Worm (Caenorhabditis elegans): ENCODE data around the gene C09E7.4.

The C09E7.4 gene

ce11 chrIII:6500032-6500564, 36.7 kb downstream of the C09E7.4 start, which contains the start of gene F23F12.3:
F23F12.3 (plus strand) TSS chrIII:6500514.
- TF ChIP-seq nfya-1 (tag; optimal IDR thresholded peaks at IDR 0.05): peak; percentile 43
- TF ChIP-seq elt-2 (tag; optimal IDR thresholded peaks at IDR 0.05): no peak

ce11 chrIII:6499102-6499501, 37.7 kb downstream of the C09E7.4 start:
- no peak for TF ChIP-seq zip-5 (tag; optimal IDR thresholded peaks at IDR 0.05)
- no peak for TF ChIP-seq C08G9.2 (tag; optimal IDR thresholded peaks at IDR 0.05)
- no peak for TF ChIP-seq C38D4.7 (GFP tag; optimal IDR thresholded peaks at IDR 0.05)

- no peak for TF ChIP-seq F13H6.1 (tag; optimal IDR thresholded peaks at IDR 0.05)
- TF ChIP-seq ceh-14 (tag; optimal IDR thresholded peaks at IDR 0.05): no peak
- no peak for TF ChIP-seq zip-5 (tag; optimal IDR thresholded peaks at IDR 0.05)
- TF ChIP-seq C38D4.7 (GFP tag; optimal IDR thresholded peaks at IDR 0.05): no peak
- no peak for TF ChIP-seq fkh-10 (GFP tag; optimal IDR thresholded peaks at IDR 0.05)
- TF ChIP-seq nhr-232 (tag; optimal IDR thresholded peaks at IDR 0.05): no peak
- no peak for TF ChIP-seq che-1 (tag; optimal IDR thresholded peaks at IDR 0.05)
- TF ChIP-seq pat-9 (tag; optimal IDR thresholded peaks at IDR 0.05): no peak
- TF ChIP-seq ahr-1 (tag; optimal IDR thresholded peaks at IDR 0.05): no peak
- TF ChIP-seq elt-4 (tag; optimal IDR thresholded peaks at IDR 0.05): no peak
- no peak for TF ChIP-seq pag-3 (tag; optimal IDR thresholded peaks at IDR 0.05; ENCODE audit: borderline replicate concordance)
- TF ChIP-seq dmd-4 (tag; optimal IDR thresholded peaks at IDR 0.05; ENCODE audit: borderline replicate concordance): no peak
- no peak for TF ChIP-seq fkh-6 (tag; optimal IDR thresholded peaks at IDR 0.05)
- no peak for TF ChIP-seq nhr-11 (tag; optimal IDR thresholded peaks at IDR 0.05)
- no peak for TF ChIP-seq ceh-31 (tag; optimal IDR thresholded peaks at IDR 0.05)
- no peak for TF ChIP-seq unc-3 (GFP tag; conservative IDR thresholded peaks at IDR 0.05)
- no peak for TF ChIP-seq unc-3 (tag; optimal IDR thresholded peaks at IDR 0.05)
- no peak for TF ChIP-seq rnt-1 (tag; optimal IDR thresholded peaks at IDR 0.05)
- no peak for TF ChIP-seq K02D7.2 (tag; optimal IDR thresholded peaks at IDR 0.05)
- no peak for TF ChIP-seq ceh-19 (GFP tag; optimal IDR thresholded peaks at IDR 0.05)
- no peak for TF ChIP-seq ceh-9 (tag; optimal IDR thresholded peaks at IDR 0.05)
Measured at ce11 chrIII:6498176-6498575, 38.6 kb downstream of the C09E7.4 start, which contains the start of gene sdz-15. sdz-15 (plus strand) TSS chrIII:6498476.

- TF ChIP-seq lin-11 (tag; optimal IDR thresholded peaks at IDR 0.05) (no peak), elt-2 (tag; optimal IDR thresholded peaks at IDR 0.05) (peak; percentile 69), fax-1 (tag; optimal IDR thresholded peaks at IDR 0.05) (no peak)
Measured at ce11 chrIII:6495191-6495723, 41.5 kb downstream of the C09E7.4 start, which contains the start of gene F23F12.13. F23F12.13 (plus strand) TSS chrIII:6495673.

- TF ChIP-seq ceh-6 (GFP tag; optimal IDR thresholded peaks at IDR 0.05): no peak
- no peak for TF ChIP-seq ceh-9 (tag; optimal IDR thresholded peaks at IDR 0.05)
- TF ChIP-seq hlh-13 (GFP tag; optimal IDR thresholded peaks at IDR 0.05): no peak
- TF ChIP-seq elt-4 (tag; optimal IDR thresholded peaks at IDR 0.05): no peak
- TF ChIP-seq ceh-19 (GFP tag; optimal IDR thresholded peaks at IDR 0.05): no peak
- TF ChIP-seq ceh-14 (tag; optimal IDR thresholded peaks at IDR 0.05): no peak
- TF ChIP-seq ztf-16 (tag; optimal IDR thresholded peaks at IDR 0.05): no peak
- no peak for TF ChIP-seq pros-1 (tag; optimal IDR thresholded peaks at IDR 0.05)
- TF ChIP-seq T23F11.4 (GFP tag; optimal IDR thresholded peaks at IDR 0.05): no peak
- no peak for TF ChIP-seq zip-5 (tag; optimal IDR thresholded peaks at IDR 0.05)
Measured at ce11 chrIII:6492807-6493206, 44.0 kb downstream of the C09E7.4 start, which contains the start of gene srb-11. srb-11 (minus strand) TSS chrIII:6492907.

ce11 chrIII:6490989-6491388, 45.8 kb downstream of the C09E7.4 start:
- TF ChIP-seq ceh-9 (tag; optimal IDR thresholded peaks at IDR 0.05) (no peak), ttx-3 (tag; optimal IDR thresholded peaks at IDR 0.05) (no peak), rnt-1 (tag; optimal IDR thresholded peaks at IDR 0.05) (no peak), hlh-30 (tag; optimal IDR thresholded peaks at IDR 0.05; ENCODE audit: insufficient read depth) (no peak), dve-1 (tag; optimal IDR thresholded peaks at IDR 0.05) (no peak), hlh-13 (GFP tag; optimal IDR thresholded peaks at IDR 0.05) (no peak), eyg-1 (tag; optimal IDR thresholded peaks at IDR 0.05) (no peak), hlh-8 (tag; optimal IDR thresholded peaks at IDR 0.05) (no peak), syd-9 (tag; optimal IDR thresholded peaks at IDR 0.05) (no peak), pha-4 (tag; optimal IDR thresholded peaks at IDR 0.05) (no peak), F13H6.1 (tag; optimal IDR thresholded peaks at IDR 0.05) (no peak), madf-2 (tag; optimal IDR thresholded peaks at IDR 0.05) (no peak), nhr-232 (tag; optimal IDR thresholded peaks at IDR 0.05) (no peak), lim-6 (tag; optimal IDR thresholded peaks at IDR 0.05) (no peak), pag-3 (tag; optimal IDR thresholded peaks at IDR 0.05; ENCODE audit: borderline replicate concordance) (no peak), pat-9 (tag; optimal IDR thresholded peaks at IDR 0.05) (no peak)

Data from whole organism, late embryonic.